Fruit fly (Drosophila melanogaster) whole organism, wandering third instar larva: ENCODE data around the gene CG12661.
A peak's percentile ranks its signal among the peaks of the same experiment; 100 is the strongest.

Experiments used
- Abd-B ChIP-seq: fragments of >200 bp; optimal IDR thresholded peaks from 2 replicates; lab custom pipeline; 2017; ENCODE audit warnings: missing biosample characterization, missing genetic modification characterization
- CrebA ChIP-seq: fragments of 200-800 bp; sonication (Bioruptor generic); optimal IDR thresholded peaks from 2 replicates; lab custom pipeline; 2016; ENCODE audit warnings: missing biosample characterization, mild to moderate bottlenecking, missing genetic modification characterization, borderline replicate concordance
- Dfd ChIP-seq: fragments of >200 bp; optimal IDR thresholded peaks from 2 replicates; lab custom pipeline; 2017; ENCODE audit warnings: missing biosample characterization, missing genetic modification characterization
- Dif ChIP-seq: fragments of 200-275, 200-300 bp; sonication (Bioruptor generic); optimal IDR thresholded peaks from 2 replicates; lab custom pipeline; 2018; ENCODE audit warnings: missing biosample characterization, missing genetic modification characterization; ENCODE audit not compliant: partially characterized antibody
- HLH106 ChIP-seq: fragments of 200-800 bp; optimal IDR thresholded peaks from 3 replicates; lab custom pipeline; 2019; ENCODE audit warnings: missing biosample characterization, mild to moderate bottlenecking, missing genetic modification characterization, moderate library complexity
- Hnf4 ChIP-seq: fragments of 200-800 bp; sonication (Bioruptor generic); optimal IDR thresholded peaks from 2 replicates; lab custom pipeline; 2016; ENCODE audit warnings: missing biosample characterization, mild to moderate bottlenecking, missing genetic modification characterization
- Hr78 ChIP-seq: fragments of >200 bp; optimal IDR thresholded peaks from 2 replicates; lab custom pipeline; 2017; ENCODE audit warnings: missing biosample characterization, missing genetic modification characterization
- Jra ChIP-seq: sonication (Bioruptor generic); optimal IDR thresholded peaks from 2 replicates; lab custom pipeline; 2016; ENCODE audit warnings: missing biosample characterization, missing genetic modification characterization
- Myc ChIP-seq: fragments of >200 bp; optimal IDR thresholded peaks from 2 replicates; lab custom pipeline; 2017
- N ChIP-seq: fragments of >200 bp; optimal IDR thresholded peaks from 2 replicates; lab custom pipeline; 2018; ENCODE audit warnings: missing biosample characterization, missing external identifiers, missing genetic modification characterization
- OdsH ChIP-seq: fragments of 200-800 bp; sonication (Bioruptor generic); optimal IDR thresholded peaks from 2 replicates; lab custom pipeline; 2016; ENCODE audit warnings: missing biosample characterization, mild to moderate bottlenecking, missing genetic modification characterization
- Sp1 ChIP-seq: fragments of 200-800 bp; sonication (Bioruptor generic); optimal IDR thresholded peaks from 3 replicates; lab custom pipeline; 2019; ENCODE audit warnings: missing biosample characterization, mild to moderate bottlenecking, missing genetic modification characterization, moderate library complexity
- Vsx2 ChIP-seq: fragments of 200-300, 225-300 bp; sonication (Bioruptor generic); optimal IDR thresholded peaks from 2 replicates; lab custom pipeline; 2018; ENCODE audit warnings: missing biosample characterization, missing genetic modification characterization; ENCODE audit not compliant: partially characterized antibody
- brk ChIP-seq: fragments of 200-800 bp; sonication (Bioruptor generic); optimal IDR thresholded peaks from 2 replicates; lab custom pipeline; 2016; ENCODE audit warnings: missing biosample characterization, mild to moderate bottlenecking, missing genetic modification characterization
- dmrt93B ChIP-seq: fragments of 200-800 bp; sonication (Bioruptor generic); optimal IDR thresholded peaks from 2 replicates; lab custom pipeline; 2018; ENCODE audit warnings: missing biosample characterization, mild to moderate bottlenecking, missing genetic modification characterization
- dsf ChIP-seq: sonication (Bioruptor generic); optimal IDR thresholded peaks from 2 replicates; lab custom pipeline; 2016; ENCODE audit warnings: missing biosample characterization, missing genetic modification characterization, borderline replicate concordance
- ey ChIP-seq: fragments of 200-800 bp; sonication (Bioruptor generic); optimal IDR thresholded peaks from 2 replicates; lab custom pipeline; 2016; ENCODE audit warnings: missing biosample characterization, missing genetic modification characterization
- foxo ChIP-seq, 2 experiments: fragments of 200-800 bp; sonication (Bioruptor generic); optimal IDR thresholded peaks; 2 replicates in 1 of 2; 3 replicates in 1 of 2; lab custom pipeline; 2016 to 2017; ENCODE audit warnings: missing biosample characterization in 2 of 2, missing genetic modification characterization in 2 of 2
- fru ChIP-seq: fragments of 200-800 bp; sonication (Bioruptor generic); optimal IDR thresholded peaks from 3 replicates; lab custom pipeline; 2016; ENCODE audit warnings: missing biosample characterization, mild to moderate bottlenecking, missing genetic modification characterization
- h ChIP-seq: fragments of 200-800 bp; sonication (Bioruptor generic); optimal IDR thresholded peaks from 3 replicates; lab custom pipeline; 2016; ENCODE audit warnings: missing biosample characterization, mild to moderate bottlenecking, missing genetic modification characterization
- jim ChIP-seq: fragments of 175-275, 200-325 bp; sonication (Bioruptor generic); optimal IDR thresholded peaks from 2 replicates; lab custom pipeline; 2016; ENCODE audit warnings: missing biosample characterization, mild to moderate bottlenecking, missing genetic modification characterization
- lola ChIP-seq: fragments of >200 bp; optimal IDR thresholded peaks from 2 replicates; lab custom pipeline; 2017; ENCODE audit warnings: missing biosample characterization, missing genetic modification characterization
- pan ChIP-seq: fragments of >200 bp; optimal IDR thresholded peaks from 2 replicates; lab custom pipeline; 2017
- psq ChIP-seq: fragments of 200-800 bp; sonication (Bioruptor generic); optimal IDR thresholded peaks from 3 replicates; lab custom pipeline; 2017; ENCODE audit warnings: missing biosample characterization, mild to moderate bottlenecking, missing genetic modification characterization, moderate library complexity
- rgr ChIP-seq: fragments of 200-800 bp; sonication (Bioruptor generic); optimal IDR thresholded peaks from 3 replicates; lab custom pipeline; 2016; ENCODE audit warnings: missing biosample characterization, mild to moderate bottlenecking, missing genetic modification characterization
- sage ChIP-seq: fragments of 200-800 bp; sonication (Bioruptor generic); optimal IDR thresholded peaks from 2 replicates; lab custom pipeline; 2016; ENCODE audit warnings: missing biosample characterization, mild to moderate bottlenecking, missing genetic modification characterization
- sv ChIP-seq: fragments of 200-800 bp; sonication (Bioruptor generic); optimal IDR thresholded peaks from 3 replicates; lab custom pipeline; 2016; ENCODE audit warnings: missing biosample characterization, missing genetic modification characterization
- usp ChIP-seq: fragments of >200 bp; optimal IDR thresholded peaks from 2 replicates; lab custom pipeline; 2017; ENCODE audit warnings: missing biosample characterization, missing genetic modification characterization
- woc ChIP-seq: sonication (Bioruptor generic); optimal IDR thresholded peaks from 2 replicates; lab custom pipeline; 2016; ENCODE audit warnings: missing biosample characterization, mild to moderate bottlenecking, missing genetic modification characterization

Gene CG12661

DNA sequence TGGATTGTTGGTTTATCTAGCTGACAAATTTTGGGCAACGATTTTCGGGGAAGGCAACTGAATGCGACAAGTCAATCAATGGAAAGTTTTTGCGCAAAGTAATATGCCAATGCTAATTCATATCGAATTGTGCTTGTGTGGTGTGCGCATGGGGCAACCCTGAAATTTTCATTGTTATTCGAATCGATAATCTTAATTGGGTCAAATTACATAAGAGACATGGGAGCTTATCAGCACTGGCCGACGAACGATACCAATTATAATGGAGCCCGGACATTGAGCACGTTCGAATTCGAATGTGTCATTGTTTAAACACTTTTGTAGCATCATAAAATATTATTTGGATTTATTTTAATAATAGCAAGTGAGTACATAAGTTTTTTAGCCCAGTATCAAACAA lies 38.8 kb downstream of the CG12661 start:
- TF ChIP-seq OdsH (GFP tag; lab: Kevin White, UChicago) (no peak), fru (no peak), rgr (GFP tag; lab: Kevin White, UChicago) (no peak), dmrt93B (no peak)

dm6 chrX:8883954-8884353 lies 39.5 kb downstream of the CG12661 start:
- no peak for TF ChIP-seq Abd-B
- TF ChIP-seq Myc (lab: Kevin White, UChicago), result no peak

- no peak for TF ChIP-seq pan
- TF ChIP-seq fru, result no peak
- no peak for TF ChIP-seq dmrt93B
- no peak for TF ChIP-seq Jra (GFP tag; lab: Kevin White, UChicago)
- no peak for TF ChIP-seq Hr78 (GFP tag; lab: Kevin White, UChicago)
- TF ChIP-seq sv, result no peak
- TF ChIP-seq brk (GFP tag; lab: Kevin White, UChicago), result no peak
- TF ChIP-seq usp, result no peak
- no peak for TF ChIP-seq Dfd (GFP tag; lab: Kevin White, UChicago)
- no peak for TF ChIP-seq Vsx2 (GFP tag; lab: Kevin White, UChicago)
- TF ChIP-seq HLH106, result no peak
- no peak for TF ChIP-seq woc (GFP tag; lab: Kevin White, UChicago)
Measured at dm6 chrX:8883388-8883787, 40.1 kb downstream of the CG12661 start.

DNA sequence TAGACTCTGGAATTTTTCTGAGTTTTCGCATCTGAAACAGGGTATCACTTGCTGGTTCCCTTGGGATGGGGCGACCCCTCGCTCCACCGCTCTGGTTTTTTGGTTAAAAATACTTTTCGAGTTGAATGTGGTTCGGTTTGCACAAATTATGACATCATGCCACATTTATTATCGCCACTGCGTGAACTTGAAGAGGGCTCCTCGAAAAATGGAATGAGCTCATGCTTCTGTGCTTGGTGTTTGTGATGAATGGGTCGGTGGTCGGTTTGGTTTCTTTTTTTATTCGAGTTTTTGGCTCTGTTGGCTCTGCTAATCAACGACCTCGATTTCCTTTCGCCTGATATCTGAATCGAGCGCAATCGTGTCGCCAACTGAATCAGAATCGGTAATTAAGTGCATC lies 41.8 kb downstream of the CG12661 start:
- no peak for TF ChIP-seq psq (GFP tag; lab: Kevin White, UChicago)
- TF ChIP-seq woc (GFP tag; lab: Kevin White, UChicago), result no peak
- no peak for TF ChIP-seq OdsH (GFP tag; lab: Kevin White, UChicago)
- TF ChIP-seq Abd-B, result no peak
- no peak for TF ChIP-seq lola (GFP tag; lab: Kevin White, UChicago)
- no peak for TF ChIP-seq Jra (GFP tag; lab: Kevin White, UChicago)
- TF ChIP-seq usp, result no peak
- TF ChIP-seq HLH106, result no peak

DNA sequence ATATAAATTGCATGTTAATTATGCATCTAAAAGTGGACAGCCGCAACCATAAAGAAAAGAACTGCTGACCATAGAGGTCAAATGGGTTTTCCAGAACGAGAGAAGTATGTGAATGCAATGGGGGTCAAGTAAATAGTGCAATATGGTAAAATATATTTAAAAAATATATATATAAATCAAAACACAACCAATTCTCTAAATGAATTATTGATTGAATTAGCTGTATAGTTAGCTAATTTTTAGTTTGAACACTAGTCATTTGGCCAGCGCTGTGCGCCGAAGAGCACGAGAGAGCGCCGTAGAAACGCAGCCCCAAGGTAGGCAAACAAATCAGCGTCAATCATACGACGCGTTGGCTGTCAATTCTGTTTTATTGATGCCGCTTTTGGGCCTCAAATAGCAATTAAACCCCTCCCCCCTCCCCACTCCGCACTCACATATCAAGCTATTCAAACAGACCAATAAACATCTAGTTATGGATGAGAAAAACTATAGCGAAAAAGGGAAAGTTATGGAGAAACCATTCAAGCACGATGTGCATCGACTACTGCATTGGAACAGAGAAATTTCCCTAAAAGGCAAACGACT lies 44.4 kb downstream of the CG12661 start:
- TF ChIP-seq fru (no peak), psq (GFP tag; lab: Kevin White, UChicago) (peak; percentile 37), Vsx2 (GFP tag; lab: Kevin White, UChicago) (no peak), OdsH (GFP tag; lab: Kevin White, UChicago) (peak; percentile 10), ey (GFP tag; lab: Kevin White, UChicago) (peak; percentile 12), sage (no peak), lola (GFP tag; lab: Kevin White, UChicago) (no peak), Sp1 (peak; percentile 12), Hnf4 (GFP tag; lab: Kevin White, UChicago) (no peak), foxo (GFP tag; optimal IDR thresholded peaks at IDR 0.05; lab: Kevin White, UChicago) (peak in 1 of 2 experiments; percentile 54), HLH106 (peak; percentile 45), CrebA (GFP tag; lab: Kevin White, UChicago) (no peak), jim (GFP tag; lab: Kevin White, UChicago) (no peak), Hr78 (GFP tag; lab: Kevin White, UChicago) (no peak), h (GFP tag; lab: Kevin White, UChicago) (peak; percentile 29), dsf (GFP tag; lab: Kevin White, UChicago) (no peak), N (GFP tag; lab: Kevin White, UChicago) (no peak), Dfd (GFP tag; lab: Kevin White, UChicago) (no peak), rgr (GFP tag; lab: Kevin White, UChicago) (peak; percentile 63), woc (GFP tag; lab: Kevin White, UChicago) (no peak), sv (peak; percentile 7), Dif (GFP tag; lab: Kevin White, UChicago) (no peak)
